Worm (Caenorhabditis elegans): Measurements from ENCODE around the gene fbxa-83.
A peak's percentile ranks its signal among the peaks of the same experiment; 100 is the strongest.

fbxa-83 gene

DNA sequence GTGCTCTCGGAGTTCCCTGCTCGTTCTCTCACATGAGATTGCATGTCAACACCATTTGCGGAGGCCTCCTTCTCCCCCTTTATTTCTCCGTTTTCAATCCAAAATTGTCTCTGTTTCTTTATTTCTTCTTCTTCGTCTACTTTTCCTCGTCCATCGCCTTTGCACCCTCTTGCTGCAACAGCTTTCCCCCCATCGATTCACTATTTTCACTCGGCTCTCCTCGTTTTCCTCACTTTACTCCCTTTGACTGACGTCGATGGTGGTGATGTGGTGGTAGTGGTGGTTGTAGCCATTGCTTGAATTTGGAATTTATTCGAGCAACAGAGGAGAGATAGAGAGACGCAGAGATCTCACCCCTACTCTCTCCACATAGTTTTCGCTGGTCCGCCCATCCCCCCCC is 45.5 kb upstream of the fbxa-83 start (continued):
- TF ChIP-seq dpl-1 (GFP tag; optimal IDR thresholded peaks at IDR 0.05), result peak in 1 of 3 experiments; percentile 25
- no peak for TF ChIP-seq nhr-76 (tag; optimal IDR thresholded peaks at IDR 0.05)
- no peak for TF ChIP-seq zag-1 (tag; optimal IDR thresholded peaks at IDR 0.05)
- TF ChIP-seq C34B4.2 (tag; optimal IDR thresholded peaks at IDR 0.05), result no peak
- TF ChIP-seq blmp-1 (tag; optimal IDR thresholded peaks at IDR 0.05), result no peak
- peak; percentile 93 for TF ChIP-seq lin-14 (GFP tag; optimal IDR thresholded peaks at IDR 0.05)
- no peak for TF ChIP-seq ztf-11 (tag; optimal IDR thresholded peaks at IDR 0.05)
- peak; percentile 6 to 73 (median 32) for TF ChIP-seq ceh-82 (tag; optimal IDR thresholded peaks at IDR 0.05)
- no peak for TF ChIP-seq ztf-4 (tag; optimal IDR thresholded peaks at IDR 0.05)
- TF ChIP-seq lin-35 (GFP tag; optimal IDR thresholded peaks at IDR 0.05), result peak in 1 of 2 experiments; percentile 29
- TF ChIP-seq mdl-1 (tag; optimal IDR thresholded peaks at IDR 0.05), result no peak
- no peak for TF ChIP-seq nhr-19 (GFP tag; conservative IDR thresholded peaks at IDR 0.05)
- peak; percentile 49 for TF ChIP-seq snu-23 (GFP tag; optimal IDR thresholded peaks at IDR 0.05)
- TF ChIP-seq lin-39 (tag; optimal IDR thresholded peaks at IDR 0.05), result no peak
- TF ChIP-seq pag-3 (tag; optimal IDR thresholded peaks at IDR 0.05; ENCODE audit: borderline replicate concordance, insufficient read depth), result no peak
- TF ChIP-seq C04F5.9 (tag; optimal IDR thresholded peaks at IDR 0.05), result no peak
- no peak for TF ChIP-seq nhr-84 (tag; optimal IDR thresholded peaks at IDR 0.05)
- no peak for TF ChIP-seq dsc-1 (tag; optimal IDR thresholded peaks at IDR 0.05)
- no peak for TF ChIP-seq hlh-17 (GFP tag; optimal IDR thresholded peaks at IDR 0.05; ENCODE audit: borderline replicate concordance)
- no peak for TF ChIP-seq mab-9 (GFP tag; IDR thresholded peaks at IDR 0.05)
- TF ChIP-seq Y116A8C.19 (tag; optimal IDR thresholded peaks at IDR 0.05; ENCODE audit: borderline replicate concordance), result no peak
- TF ChIP-seq swsn-7 (tag; optimal IDR thresholded peaks at IDR 0.05), result peak; percentile 51
- no peak for TF ChIP-seq ceh-90 (tag; optimal IDR thresholded peaks at IDR 0.05)
- no peak for TF ChIP-seq elt-3 (tag; optimal IDR thresholded peaks at IDR 0.05)
- TF ChIP-seq lin-15B (tag; optimal IDR thresholded peaks at IDR 0.05), result no peak
- TF ChIP-seq sox-4 (tag; optimal IDR thresholded peaks at IDR 0.05), result no peak
- no peak for TF ChIP-seq aha-1 (tag; optimal IDR thresholded peaks at IDR 0.05)
- no peak for TF ChIP-seq vab-15 (tag; optimal IDR thresholded peaks at IDR 0.05)
- TF ChIP-seq unc-86 (tag; optimal IDR thresholded peaks at IDR 0.05), result peak; percentile 75
- TF ChIP-seq nhr-85 (tag), result no peak
- peak; percentile 2 for TF ChIP-seq ceh-8 (GFP tag; optimal IDR thresholded peaks at IDR 0.05)
- TF ChIP-seq aly-2 (tag; optimal IDR thresholded peaks at IDR 0.05), result no peak
- no peak for TF ChIP-seq fkh-4 (tag; optimal IDR thresholded peaks at IDR 0.05; ENCODE audit: borderline replicate concordance)
- TF ChIP-seq fos-1 (tag; optimal IDR thresholded peaks at IDR 0.05), result no peak
- TF ChIP-seq nhr-237 (tag; optimal IDR thresholded peaks at IDR 0.05), result no peak
- TF ChIP-seq xbp-1 (tag; optimal IDR thresholded peaks at IDR 0.05), result peak; percentile 47
- peak; percentile 28 to 31 for TF ChIP-seq efl-1 (optimal IDR thresholded peaks at IDR 0.05)
- TF ChIP-seq efl-1 (GFP tag; optimal IDR thresholded peaks at IDR 0.05 in 1 of 2), result no peak
- no peak for TF ChIP-seq lin-13 (GFP tag; optimal IDR thresholded peaks at IDR 0.05)
- peak; percentile 33 for TF ChIP-seq pax-3 (tag; optimal IDR thresholded peaks at IDR 0.05)
- no peak for TF ChIP-seq C16A3.4 (tag; optimal IDR thresholded peaks at IDR 0.05)
- TF ChIP-seq isw-1 (GFP tag; IDR thresholded peaks at IDR 0.05), result peak; percentile 36
- TF ChIP-seq hpl-2 (GFP tag; optimal IDR thresholded peaks at IDR 0.05), result no peak

DNA sequence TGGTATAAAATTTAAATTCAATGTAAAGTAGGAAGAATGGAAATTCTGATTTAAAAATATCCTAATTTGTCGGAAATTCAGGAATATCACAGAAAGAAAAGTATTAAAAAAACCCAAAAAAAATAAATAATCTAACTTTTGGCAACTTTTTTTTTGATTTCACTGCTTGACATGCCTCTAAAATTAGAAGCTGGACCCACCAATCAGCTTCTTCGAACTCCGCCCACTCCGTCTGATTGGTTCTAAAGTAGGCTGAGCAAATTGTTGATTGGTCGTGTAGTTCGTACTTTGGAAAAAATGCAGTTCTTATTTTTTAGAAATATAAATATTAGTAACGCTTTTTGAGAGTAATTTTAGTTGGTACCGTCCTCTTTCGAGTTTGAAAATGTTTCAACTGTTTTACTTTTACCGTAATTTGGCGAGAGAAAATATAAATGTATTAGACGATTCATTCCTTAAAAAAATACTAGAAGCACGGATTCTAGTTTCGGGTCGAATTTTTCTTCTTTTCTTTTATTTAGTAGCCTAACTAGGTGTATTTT is 39.7 kb upstream of the fbxa-83 start:
- TF ChIP-seq mef-2 (tag; optimal IDR thresholded peaks at IDR 0.05) (no peak), mab-9 (GFP tag; IDR thresholded peaks at IDR 0.05) (no peak), unc-130 (tag; optimal IDR thresholded peaks at IDR 0.05) (no peak), xbp-1 (tag; optimal IDR thresholded peaks at IDR 0.05) (no peak), zip-4 (GFP tag; optimal IDR thresholded peaks at IDR 0.05) (no peak), nhr-47 (tag; optimal IDR thresholded peaks at IDR 0.05) (no peak), ceh-63 (GFP tag; optimal IDR thresholded peaks at IDR 0.05) (no peak), unc-86 (tag; optimal IDR thresholded peaks at IDR 0.05) (no peak), jun-1 (tag; optimal IDR thresholded peaks at IDR 0.05) (no peak), isw-1 (GFP tag; IDR thresholded peaks at IDR 0.05) (no peak), fkh-4 (tag; optimal IDR thresholded peaks at IDR 0.05; ENCODE audit: borderline replicate concordance) (no peak), hpl-2 (GFP tag; optimal IDR thresholded peaks at IDR 0.05) (no peak), efl-1 (optimal IDR thresholded peaks at IDR 0.05) (no peak), efl-1 (GFP tag; optimal IDR thresholded peaks at IDR 0.05 in 1 of 2) (no peak), Y116A8C.19 (tag; optimal IDR thresholded peaks at IDR 0.05; ENCODE audit: borderline replicate concordance) (no peak), elt-2 (tag; optimal IDR thresholded peaks at IDR 0.05) (no peak), aly-2 (tag; optimal IDR thresholded peaks at IDR 0.05) (no peak), efl-3 (GFP tag; optimal IDR thresholded peaks at IDR 0.05) (no peak), dpl-1 (GFP tag; optimal IDR thresholded peaks at IDR 0.05) (no peak)
